Worm (Caenorhabditis elegans) whole organism, L1 larva: ENCODE measurements around the gene F36H1.3.

ENCODE experiments used
- C04F5.9 ChIP-seq: sonication (generic microtip); optimal IDR thresholded peaks from 2 replicates; lab custom pipeline; 2016; ENCODE audit warnings: missing genetic modification characterization, missing compliant biosample characterization
- C16A3.4 ChIP-seq: fragments of 150-350 bp; optimal IDR thresholded peaks from 2 replicates; lab custom pipeline; 2014; ENCODE audit warnings: missing biosample characterization, missing genetic modification characterization
- C34B4.2 ChIP-seq: sonication (generic microtip); optimal IDR thresholded peaks from 2 replicates; lab custom pipeline; 2017; ENCODE audit warnings: mild to moderate bottlenecking, missing genetic modification characterization, missing compliant biosample characterization
- F16B12.6 ChIP-seq: fragments of 150-350 bp; optimal IDR thresholded peaks from 2 replicates; lab custom pipeline; 2014; ENCODE audit warnings: missing biosample characterization, missing genetic modification characterization
- aha-1 ChIP-seq: fragments of 150-350 bp; optimal IDR thresholded peaks from 2 replicates; lab custom pipeline; 2014; ENCODE audit warnings: missing biosample characterization, missing genetic modification characterization
- alr-1 ChIP-seq: fragments of 200-800 bp; sonication (Bioruptor generic); optimal IDR thresholded peaks from 2 replicates; lab custom pipeline; 2018; ENCODE audit warnings: borderline replicate concordance, mild to moderate bottlenecking, missing genetic modification characterization, missing compliant biosample characterization
- aly-2 ChIP-seq: fragments of 150-350 bp; optimal IDR thresholded peaks from 2 replicates; lab custom pipeline; 2014; ENCODE audit warnings: missing biosample characterization, missing genetic modification characterization
- blmp-1 ChIP-seq: fragments of 150-350 bp; optimal IDR thresholded peaks from 2 replicates; lab custom pipeline; 2014; ENCODE audit warnings: missing biosample characterization, missing genetic modification characterization
- ceh-63 ChIP-seq: fragments of 200-800 bp; sonication (Bioruptor generic); optimal IDR thresholded peaks from 2 replicates; lab custom pipeline; 2018; ENCODE audit warnings: mild to moderate bottlenecking, missing genetic modification characterization, missing compliant biosample characterization
- ceh-8 ChIP-seq: fragments of 200-800 bp; sonication (Bioruptor generic); optimal IDR thresholded peaks from 2 replicates; lab custom pipeline; 2018; ENCODE audit warnings: mild to moderate bottlenecking, missing genetic modification characterization, moderate library complexity, missing compliant biosample characterization
- ceh-82 ChIP-seq, 3 experiments: fragments of 150-350 bp in 1 of 3; sonication (generic microtip) in 2 of 3; optimal IDR thresholded peaks; 2 replicates each; lab custom pipeline; 2014 to 2017; ENCODE audit warnings: missing biosample characterization in 3 of 3, missing genetic modification characterization in 3 of 3
- ceh-88 ChIP-seq: fragments of 200-800 bp; sonication (Bioruptor generic); IDR thresholded peaks from 2 replicates; pipeline ENCODE4 v1.3.6; 2022; ENCODE audit warnings: missing genetic modification characterization, missing compliant biosample characterization
- ceh-90 ChIP-seq: sonication (generic microtip); optimal IDR thresholded peaks from 2 replicates; lab custom pipeline; 2016; ENCODE audit warnings: missing genetic modification characterization, missing compliant biosample characterization
- efl-1 ChIP-seq, 4 experiments: fragments of 150-350 bp; optimal IDR thresholded peaks in 3 of 4; peaks in 1 of 4; 1 replicate in 1 of 4; 2 replicates in 3 of 4; lab custom pipeline; 2014; ENCODE audit warnings: missing biosample characterization in 2 of 4, missing genetic modification characterization in 2 of 4, missing genetic modification reagents in 2 of 4
- efl-3 ChIP-seq: fragments of 200-800 bp; sonication (Bioruptor generic); optimal IDR thresholded peaks from 2 replicates; lab custom pipeline; 2018; ENCODE audit warnings: mild to moderate bottlenecking, missing genetic modification characterization, missing compliant biosample characterization
- egl-13 ChIP-seq: sonication (generic microtip); optimal IDR thresholded peaks from 2 replicates; lab custom pipeline; 2016; ENCODE audit warnings: missing genotype, missing genetic modification reagents, missing genetic modification characterization, missing compliant biosample characterization
- fkh-4 ChIP-seq: sonication (generic microtip); optimal IDR thresholded peaks from 2 replicates; lab custom pipeline; 2016; ENCODE audit warnings: missing compliant biosample characterization, missing genetic modification characterization, borderline replicate concordance
- fkh-8 ChIP-seq: sonication (generic microtip); optimal IDR thresholded peaks from 2 replicates; lab custom pipeline; 2016; ENCODE audit warnings: mild to moderate bottlenecking, missing genetic modification characterization, missing compliant biosample characterization
- fos-1 ChIP-seq: fragments of 150-350 bp; optimal IDR thresholded peaks from 2 replicates; lab custom pipeline; 2014; ENCODE audit warnings: missing biosample characterization, missing genetic modification characterization
- hlh-17 ChIP-seq: fragments of 200-800 bp; sonication (Bioruptor generic); optimal IDR thresholded peaks from 2 replicates; lab custom pipeline; 2018; ENCODE audit warnings: missing genetic modification characterization, mild to moderate bottlenecking, missing compliant biosample characterization, moderate library complexity, borderline replicate concordance
- hlh-4 ChIP-seq: sonication (generic microtip); optimal IDR thresholded peaks from 2 replicates; lab custom pipeline; 2016; ENCODE audit warnings: mild to moderate bottlenecking, missing genetic modification characterization, missing compliant biosample characterization
- irx-1 ChIP-seq: sonication (generic microtip); optimal IDR thresholded peaks from 2 replicates; lab custom pipeline; 2016; ENCODE audit warnings: missing genetic modification characterization, missing compliant biosample characterization
- lin-35 ChIP-seq, 2 experiments: fragments of 150-350 bp; optimal IDR thresholded peaks; 2 replicates each; lab custom pipeline; 2014; ENCODE audit warnings: missing biosample characterization in 2 of 2, missing genetic modification characterization in 2 of 2, missing genetic modification reagents in 2 of 2
- lsy-2 ChIP-seq, 2 experiments: fragments of 150-350 bp; optimal IDR thresholded peaks; 2 replicates each; lab custom pipeline; 2014; ENCODE audit warnings: missing biosample characterization in 2 of 2, missing genetic modification characterization in 2 of 2
- mef-2 ChIP-seq: fragments of 150-350 bp; optimal IDR thresholded peaks from 2 replicates; lab custom pipeline; 2014; ENCODE audit warnings: missing biosample characterization, missing genetic modification characterization
- mep-1 ChIP-seq: fragments of 150-350 bp; optimal IDR thresholded peaks from 2 replicates; lab custom pipeline; 2014; ENCODE audit warnings: missing biosample characterization, missing genetic modification characterization
- nhr-12 ChIP-seq: sonication (generic microtip); optimal IDR thresholded peaks from 2 replicates; lab custom pipeline; 2017; ENCODE audit warnings: missing biosample characterization, missing genetic modification characterization
- nhr-28 ChIP-seq: fragments of 150-350 bp; optimal IDR thresholded peaks from 2 replicates; lab custom pipeline; 2014; ENCODE audit warnings: missing biosample characterization, missing genetic modification characterization
- nhr-71 ChIP-seq: sonication (generic microtip); optimal IDR thresholded peaks from 2 replicates; lab custom pipeline; 2016; ENCODE audit warnings: mild to moderate bottlenecking, missing genetic modification characterization, moderate library complexity, missing compliant biosample characterization
- skn-1 ChIP-seq: fragments of 150-350 bp; optimal IDR thresholded peaks from 2 replicates; lab custom pipeline; 2014; ENCODE audit warnings: missing biosample characterization, missing genetic modification characterization
- snpc-4 ChIP-seq: fragments of 150-350 bp; optimal IDR thresholded peaks from 2 replicates; lab custom pipeline; 2014; ENCODE audit warnings: missing biosample characterization, missing genetic modification characterization
- snu-23 ChIP-seq: sonication (generic microtip); optimal IDR thresholded peaks from 2 replicates; lab custom pipeline; 2016; ENCODE audit warnings: missing genetic modification characterization, missing compliant biosample characterization
- sptf-1 ChIP-seq: fragments of 150-350 bp; optimal IDR thresholded peaks from 2 replicates; lab custom pipeline; 2014; ENCODE audit warnings: missing biosample characterization, missing genetic modification characterization
- sup-37 ChIP-seq: fragments of 200-800 bp; sonication (Bioruptor generic); optimal IDR thresholded peaks from 2 replicates; lab custom pipeline; 2018; ENCODE audit warnings: mild to moderate bottlenecking, missing genetic modification characterization, missing compliant biosample characterization
- unc-30 ChIP-seq: sonication (generic microtip); optimal IDR thresholded peaks from 2 replicates; lab custom pipeline; 2017; ENCODE audit warnings: missing biosample characterization, missing genetic modification characterization
- unc-98 ChIP-seq: fragments of 200-800 bp; sonication (Bioruptor generic); IDR thresholded peaks from 2 replicates; pipeline ENCODE4 v1.3.6; 2022; ENCODE audit warnings: missing genetic modification characterization, missing compliant biosample characterization
- vab-15 ChIP-seq: sonication (generic microtip); optimal IDR thresholded peaks from 2 replicates; lab custom pipeline; 2017; ENCODE audit warnings: missing genotype, mild to moderate bottlenecking, missing genetic modification characterization, missing compliant biosample characterization
- xbp-1 ChIP-seq: sonication (generic microtip); optimal IDR thresholded peaks from 2 replicates; lab custom pipeline; 2016; ENCODE audit warnings: missing genetic modification characterization, missing compliant biosample characterization

The F36H1.3 gene

ce11 chrIV:11097795-11098194, 47.9 kb downstream of the F36H1.3 start, which contains the start of gene M7.12 (continued):
- TF ChIP-seq ceh-82 (tag; optimal IDR thresholded peaks at IDR 0.05; lab: Kevin White, UChicago): peak in 1 of 3 experiments; percentile 7
- peak; percentile 69 for TF ChIP-seq nhr-71 (tag; lab: Kevin White, UChicago)
- no peak for TF ChIP-seq nhr-12 (tag; lab: Kevin White, UChicago)
- no peak for TF ChIP-seq fos-1 (tag; lab: Kevin White, UChicago)
- peak; percentile 1 for TF ChIP-seq xbp-1
- no peak for TF ChIP-seq unc-98 (GFP tag; lab: Robert Waterston, UW)
- TF ChIP-seq blmp-1 (tag; lab: Kevin White, UChicago): no peak
- no peak for TF ChIP-seq C16A3.4
- TF ChIP-seq sptf-1 (tag; lab: Kevin White, UChicago): no peak
- peak in 1 of 2 experiments; percentile 12 for TF ChIP-seq lsy-2 (tag; optimal IDR thresholded peaks at IDR 0.05; lab: Kevin White, UChicago)
- TF ChIP-seq snu-23: peak; percentile 37
- TF ChIP-seq nhr-28 (tag; lab: Kevin White, UChicago): no peak
- TF ChIP-seq alr-1: no peak
- no peak for TF ChIP-seq aha-1
- no peak for TF ChIP-seq ceh-63 (GFP tag; lab: Kevin White, UChicago)
- TF ChIP-seq mep-1 (tag; lab: Kevin White, UChicago): peak; percentile 10
- no peak for TF ChIP-seq ceh-88 (GFP tag; lab: Robert Waterston, UW)
- TF ChIP-seq ceh-8: no peak

ce11 chrIV:11100271-11100670, 50.3 kb downstream of the F36H1.3 start, which contains the start of gene str-3:
str-3 (minus strand) TSS chrIV:11100371.
- no peak for TF ChIP-seq sup-37 (GFP tag; lab: Kevin White, UChicago)
- TF ChIP-seq ceh-63 (GFP tag; lab: Kevin White, UChicago): no peak
- TF ChIP-seq C04F5.9 (tag; lab: Kevin White, UChicago): no peak
- TF ChIP-seq fkh-8 (tag; lab: Kevin White, UChicago): no peak
- no peak for TF ChIP-seq F16B12.6 (tag; lab: Kevin White, UChicago)
- no peak for TF ChIP-seq nhr-12 (tag; lab: Kevin White, UChicago)
- no peak for TF ChIP-seq blmp-1 (tag; lab: Kevin White, UChicago)
- TF ChIP-seq sptf-1 (tag; lab: Kevin White, UChicago): no peak
- no peak for TF ChIP-seq fkh-4 (tag; lab: Kevin White, UChicago)
- TF ChIP-seq efl-1 (optimal IDR thresholded peaks at IDR 0.05; lab: Kevin White, UChicago): no peak
- TF ChIP-seq efl-1 (GFP tag; optimal IDR thresholded peaks at IDR 0.05 in 1 of 2; lab: Kevin White, UChicago): no peak
- no peak for TF ChIP-seq alr-1
- TF ChIP-seq skn-1 (tag; lab: Kevin White, UChicago): no peak
- TF ChIP-seq egl-13: no peak
- TF ChIP-seq aly-2 (tag; lab: Kevin White, UChicago): no peak
- no peak for TF ChIP-seq hlh-4 (tag; lab: Kevin White, UChicago)
- no peak for TF ChIP-seq lin-35 (GFP tag; optimal IDR thresholded peaks at IDR 0.05; lab: Kevin White, UChicago)
- no peak for TF ChIP-seq unc-30 (tag; lab: Kevin White, UChicago)

DNA sequence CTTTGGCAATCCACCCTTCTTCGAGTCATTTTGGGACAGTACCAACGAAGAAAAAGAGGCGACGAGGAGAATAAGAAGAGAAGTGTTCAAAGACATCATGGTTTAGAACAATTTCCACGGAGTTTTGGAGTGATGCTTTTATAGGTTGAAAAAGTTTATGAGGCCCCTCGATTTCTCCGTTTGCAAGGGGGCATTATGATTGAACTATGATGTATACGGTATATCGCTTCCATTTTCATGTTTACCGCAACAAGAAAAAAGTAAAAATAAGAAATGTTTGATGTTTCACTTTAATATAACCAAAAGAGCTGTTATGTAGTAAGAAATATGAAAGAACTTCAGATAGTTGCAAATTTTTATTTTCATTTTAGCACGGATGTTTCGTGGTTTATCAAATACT, 51.5 kb downstream of the F36H1.3 start, which contains the start of gene srlf-18:
Gene srlf-18 (minus strand): TSS at position 101 of the 400 bp plus-strand sequence.
- TF ChIP-seq hlh-17 (GFP tag; lab: Kevin White, UChicago) (no peak), irx-1 (tag; lab: Kevin White, UChicago) (no peak), skn-1 (tag; lab: Kevin White, UChicago) (no peak), mef-2 (tag; lab: Kevin White, UChicago) (no peak), snpc-4 (tag; lab: Kevin White, UChicago) (no peak), ceh-90 (tag; lab: Kevin White, UChicago) (no peak), egl-13 (no peak), blmp-1 (tag; lab: Kevin White, UChicago) (no peak), lsy-2 (tag; optimal IDR thresholded peaks at IDR 0.05; lab: Kevin White, UChicago) (no peak), C34B4.2 (no peak), ceh-8 (no peak), vab-15 (tag; lab: Kevin White, UChicago) (no peak), alr-1 (no peak), nhr-28 (tag; lab: Kevin White, UChicago) (no peak), C16A3.4 (no peak), aha-1 (no peak), efl-3 (no peak), fkh-8 (tag; lab: Kevin White, UChicago) (no peak)
